Worm (Caenorhabditis elegans): ENCODE measurements around the gene ver-4.

ce11 chrX:10941255-10941654, 40.9 kb upstream of the ver-4 start, which contains the start of gene pho-7:
- TF ChIP-seq skn-1 (tag; optimal IDR thresholded peaks at IDR 0.05), result no peak
- no peak for TF ChIP-seq blmp-1 (tag; optimal IDR thresholded peaks at IDR 0.05)

Data from whole organism, L1 larva.